Worm (Caenorhabditis elegans) whole organism, late embryonic: ENCODE measurements around the gene snt-7.

ENCODE experiments used
- ama-1 ChIP-seq: fragments of 150-350 bp; optimal IDR thresholded peaks from 2 replicates; lab custom pipeline; 2014
- ceh-31 ChIP-seq: sonication (generic microtip); optimal IDR thresholded peaks from 2 replicates; lab custom pipeline; 2016; ENCODE audit warnings: missing genetic modification characterization, missing compliant biosample characterization
- dmd-4 ChIP-seq: sonication (generic microtip); optimal IDR thresholded peaks from 2 replicates; lab custom pipeline; 2016; ENCODE audit warnings: borderline replicate concordance, missing genetic modification characterization, missing compliant biosample characterization
- ets-4 ChIP-seq: sonication (generic microtip); optimal IDR thresholded peaks from 2 replicates; lab custom pipeline; 2016; ENCODE audit warnings: missing genetic modification characterization, missing compliant biosample characterization
- nfya-1 ChIP-seq: sonication (generic microtip); optimal IDR thresholded peaks from 2 replicates; lab custom pipeline; 2017; ENCODE audit warnings: missing genetic modification characterization, mild to moderate bottlenecking, missing compliant biosample characterization, antibody characterized with exemption, moderate library complexity
- odd-2 ChIP-seq: sonication (generic microtip); optimal IDR thresholded peaks from 2 replicates; lab custom pipeline; 2017; ENCODE audit warnings: antibody characterized with exemption, mild to moderate bottlenecking, missing genetic modification characterization, missing compliant biosample characterization
- pha-2 ChIP-seq: sonication (generic microtip); optimal IDR thresholded peaks from 2 replicates; lab custom pipeline; 2017; ENCODE audit warnings: mild to moderate bottlenecking, missing genetic modification characterization, missing compliant biosample characterization
- pha-4 ChIP-seq: fragments of 150-350 bp; optimal IDR thresholded peaks from 2 replicates; lab custom pipeline; 2018; ENCODE audit warnings: missing biosample characterization, missing genetic modification reagents, missing genetic modification characterization
- pros-1 ChIP-seq: fragments of 150-350 bp; optimal IDR thresholded peaks from 2 replicates; lab custom pipeline; 2014; ENCODE audit warnings: missing biosample characterization, missing genetic modification reagents, missing genetic modification characterization
- unc-55 ChIP-seq: sonication (generic microtip); optimal IDR thresholded peaks from 2 replicates; lab custom pipeline; 2017; ENCODE audit warnings: missing biosample characterization, missing genetic modification reagents, missing genetic modification characterization

DNA sequence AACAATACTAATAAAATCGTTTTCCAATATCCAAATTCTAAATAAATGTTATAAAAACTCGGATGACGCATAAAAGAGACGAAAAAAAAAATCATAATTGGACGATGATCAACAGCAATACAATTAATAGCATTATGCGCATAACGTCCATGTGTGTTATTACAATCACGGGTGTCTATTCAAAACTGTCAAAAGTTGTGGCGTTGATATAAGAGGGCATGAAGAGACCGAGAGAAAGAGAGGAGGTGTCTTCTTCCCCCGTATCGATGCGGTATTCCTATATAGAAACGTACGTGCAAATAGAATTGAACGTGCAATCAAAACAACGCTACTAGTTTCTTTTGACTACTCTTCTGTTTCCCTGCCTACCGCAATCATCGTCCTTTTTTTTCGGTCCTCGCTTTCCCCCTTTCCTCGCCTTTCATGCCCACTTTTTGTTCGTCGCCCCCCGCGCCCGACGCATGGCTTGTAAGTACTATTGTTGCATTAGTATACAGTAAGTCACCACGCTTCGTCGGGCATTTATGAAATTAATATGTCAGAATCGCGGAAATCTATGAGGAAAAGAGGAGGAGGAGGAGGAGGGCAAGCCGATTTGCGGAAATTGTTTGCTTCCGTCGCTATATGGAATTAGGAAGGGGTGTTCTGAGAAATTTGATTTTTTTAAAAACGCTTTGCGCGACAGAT lies 23.1 kb upstream of the snt-7 start:
- no peak for TF ChIP-seq pha-2 (tag; lab: Kevin White, UChicago)
- TF ChIP-seq dmd-4 (tag; lab: Kevin White, UChicago): no peak
- no peak for TF ChIP-seq ets-4 (tag; lab: Kevin White, UChicago)
- no peak for TF ChIP-seq nfya-1
- no peak for TF ChIP-seq pha-4 (tag; lab: Kevin White, UChicago)
- no peak for TF ChIP-seq unc-55 (GFP tag; lab: Kevin White, UChicago)
- no peak for TF ChIP-seq pros-1
- TF ChIP-seq ama-1 (lab: Kevin White, UChicago): no peak
- peak; percentile 8 for TF ChIP-seq ceh-31 (tag; lab: Kevin White, UChicago)
- no peak for TF ChIP-seq odd-2 (tag; lab: Kevin White, UChicago)
